Worm (Caenorhabditis elegans): ENCODE results near the gene F55B11.5.
"Not testable (repeated sequence)": the region's sequence is repeated elsewhere in the genome, so short reads cannot be mapped to it uniquely, and the experiment has no call there.

The F55B11.5 gene

ce11 chrIV:14427395-14427794, at the start of gene F55B11.5:
Gene F55B11.5 (plus strand): TSS chrIV:14427695.
- not testable (repeated sequence) for TF ChIP-seq tbx-8 (GFP tag; optimal IDR thresholded peaks at IDR 0.05); unc-39 (tag; optimal IDR thresholded peaks at IDR 0.05); cnd-1 (tag; optimal IDR thresholded peaks at IDR 0.05)

ce11 chrIV:14377850-14378249, 49.6 kb upstream of the F55B11.5 start:
- TF ChIP-seq ham-2 (GFP tag; optimal IDR thresholded peaks at IDR 0.05), result no peak
- TF ChIP-seq unc-120 (tag; optimal IDR thresholded peaks at IDR 0.05; ENCODE audit: poor library complexity, severe bottlenecking), result no peak
- TF ChIP-seq blmp-1 (tag; optimal IDR thresholded peaks at IDR 0.05), result no peak
- TF ChIP-seq tbx-8 (GFP tag; optimal IDR thresholded peaks at IDR 0.05), result no peak
- no peak for TF ChIP-seq nhr-28 (tag; optimal IDR thresholded peaks at IDR 0.05)
- no peak for TF ChIP-seq unc-62 (GFP tag; optimal IDR thresholded peaks at IDR 0.05)
- TF ChIP-seq elt-1 (tag; optimal IDR thresholded peaks at IDR 0.05; ENCODE audit: borderline replicate concordance, insufficient read depth), result no peak
- no peak for TF ChIP-seq elt-3 (tag; optimal IDR thresholded peaks at IDR 0.05)
- TF ChIP-seq lin-32 (GFP tag; optimal IDR thresholded peaks at IDR 0.05), result no peak
- no peak for TF ChIP-seq nhr-12 (tag; optimal IDR thresholded peaks at IDR 0.05)
- no peak for TF ChIP-seq hlh-1 (tag; optimal IDR thresholded peaks at IDR 0.05)
- no peak for TF ChIP-seq snpc-4 (tag; optimal IDR thresholded peaks at IDR 0.05)
- no peak for TF ChIP-seq unc-39 (tag; optimal IDR thresholded peaks at IDR 0.05)

DNA sequence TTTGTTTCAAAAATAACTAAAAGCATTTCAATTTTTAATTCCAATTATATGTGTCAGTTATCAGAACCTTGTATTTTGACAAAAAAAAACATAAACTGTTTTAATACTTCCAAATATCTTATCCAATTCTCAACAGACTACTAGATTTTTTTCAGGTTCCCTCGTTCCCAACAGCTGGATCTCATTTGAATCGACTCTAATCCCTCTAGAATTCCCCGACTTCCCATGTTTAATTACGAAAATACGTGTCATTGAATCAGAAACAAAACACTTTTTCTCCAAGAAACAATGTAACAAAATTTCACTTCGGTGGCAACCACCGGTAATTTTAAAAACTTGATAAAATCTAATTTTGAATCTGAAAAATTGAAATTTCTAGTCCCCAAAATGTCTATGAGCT, 48.3 kb upstream of the F55B11.5 start:
- TF ChIP-seq unc-39 (tag; optimal IDR thresholded peaks at IDR 0.05), result no peak
- TF ChIP-seq elt-1 (tag; optimal IDR thresholded peaks at IDR 0.05; ENCODE audit: borderline replicate concordance, insufficient read depth), result no peak
- no peak for TF ChIP-seq sem-2 (GFP tag; optimal IDR thresholded peaks at IDR 0.05)
- no peak for TF ChIP-seq ztf-11 (tag; optimal IDR thresholded peaks at IDR 0.05)
- TF ChIP-seq flh-1 (GFP tag; optimal IDR thresholded peaks at IDR 0.05), result no peak
- no peak for TF ChIP-seq mab-5 (tag; optimal IDR thresholded peaks at IDR 0.05)
- TF ChIP-seq nhr-237 (tag; optimal IDR thresholded peaks at IDR 0.05), result no peak
- TF ChIP-seq mep-1 (tag; optimal IDR thresholded peaks at IDR 0.05), result no peak
- TF ChIP-seq drap-1 (GFP tag; optimal IDR thresholded peaks at IDR 0.05), result no peak
- TF ChIP-seq ham-2 (GFP tag; optimal IDR thresholded peaks at IDR 0.05), result no peak
- no peak for TF ChIP-seq nhr-76 (tag; optimal IDR thresholded peaks at IDR 0.05)

- TF ChIP-seq lin-13 (tag; optimal IDR thresholded peaks at IDR 0.05) (no peak), ceh-83 (GFP tag; optimal IDR thresholded peaks at IDR 0.05) (no peak), mab-5 (tag; optimal IDR thresholded peaks at IDR 0.05) (no peak), ham-2 (GFP tag; optimal IDR thresholded peaks at IDR 0.05) (no peak), hlh-1 (tag; optimal IDR thresholded peaks at IDR 0.05) (no peak), drap-1 (GFP tag; optimal IDR thresholded peaks at IDR 0.05) (no peak), lin-32 (GFP tag; optimal IDR thresholded peaks at IDR 0.05) (no peak), tbx-8 (GFP tag; optimal IDR thresholded peaks at IDR 0.05) (no peak), elt-3 (tag; optimal IDR thresholded peaks at IDR 0.05) (no peak), unc-62 (GFP tag; optimal IDR thresholded peaks at IDR 0.05) (no peak), pha-4 (tag; optimal IDR thresholded peaks at IDR 0.05) (no peak), bed-3 (GFP tag; optimal IDR thresholded peaks at IDR 0.05) (no peak), sptf-1 (tag; optimal IDR thresholded peaks at IDR 0.05) (no peak), sem-2 (GFP tag; optimal IDR thresholded peaks at IDR 0.05) (no peak)
These were observed 44.0 kb upstream of the F55B11.5 start, which contains the start of gene paqr-3 for ce11 chrIV:14383474-14383873. Gene paqr-3 (minus strand): TSS chrIV:14383683.

DNA sequence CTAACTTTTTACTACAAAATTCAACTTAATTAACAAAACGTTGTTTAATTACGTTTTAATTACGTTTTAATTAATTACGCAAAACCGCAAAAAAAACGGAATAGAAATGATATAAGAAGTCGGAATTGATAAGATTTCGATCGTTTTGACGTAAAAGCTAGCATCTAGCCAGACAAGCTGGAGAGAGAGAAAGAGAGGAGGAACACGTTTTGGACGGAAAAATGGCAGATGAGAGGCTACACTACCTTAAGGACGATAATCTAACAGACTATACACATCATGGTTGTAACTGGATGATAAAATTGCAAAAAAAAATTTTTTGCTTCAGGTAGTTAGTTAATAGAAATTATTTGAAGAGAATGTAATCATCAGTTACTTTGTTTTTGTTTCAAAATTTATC, 43.3 kb upstream of the F55B11.5 start:
- TF ChIP-seq unc-120 (tag; optimal IDR thresholded peaks at IDR 0.05; ENCODE audit: poor library complexity, severe bottlenecking) (no peak), M03D4.4 (tag; optimal IDR thresholded peaks at IDR 0.05) (no peak), sem-2 (GFP tag; optimal IDR thresholded peaks at IDR 0.05) (no peak), blmp-1 (tag; optimal IDR thresholded peaks at IDR 0.05) (no peak), mls-2 (tag; optimal IDR thresholded peaks at IDR 0.05) (no peak)

DNA sequence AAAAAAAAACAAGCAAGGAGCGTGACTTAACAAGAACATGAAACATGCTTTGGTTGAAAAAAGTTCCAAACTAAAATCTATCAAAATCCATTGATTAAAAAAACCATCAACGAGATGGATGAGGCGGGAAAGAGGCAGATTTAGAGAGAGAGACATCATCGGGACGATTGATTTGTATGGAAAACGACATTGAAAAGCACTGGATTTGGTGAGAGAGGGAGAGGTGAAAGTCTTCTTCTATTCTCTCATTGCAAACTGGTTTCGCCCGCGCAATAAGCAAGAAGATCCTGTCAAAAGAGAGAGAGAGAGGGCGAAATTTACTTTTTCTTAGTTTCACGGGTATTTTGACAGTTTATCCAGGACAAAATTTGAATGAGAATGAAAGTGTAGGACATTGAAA, 42.4 kb upstream of the F55B11.5 start:
- TF ChIP-seq unc-120 (tag; optimal IDR thresholded peaks at IDR 0.05; ENCODE audit: poor library complexity, severe bottlenecking), result no peak
- TF ChIP-seq blmp-1 (tag; optimal IDR thresholded peaks at IDR 0.05), result peak; percentile 28
- TF ChIP-seq tbx-8 (GFP tag; optimal IDR thresholded peaks at IDR 0.05), result no peak
- no peak for TF ChIP-seq nhr-237 (tag; optimal IDR thresholded peaks at IDR 0.05)
- TF ChIP-seq M03D4.4 (tag; optimal IDR thresholded peaks at IDR 0.05), result no peak
- TF ChIP-seq sem-2 (GFP tag; optimal IDR thresholded peaks at IDR 0.05), result no peak
- TF ChIP-seq sptf-1 (tag; optimal IDR thresholded peaks at IDR 0.05), result no peak
- no peak for TF ChIP-seq elt-3 (tag; optimal IDR thresholded peaks at IDR 0.05)
- no peak for TF ChIP-seq nhr-76 (tag; optimal IDR thresholded peaks at IDR 0.05)
